Worm (Caenorhabditis elegans): ENCODE measurements around the gene bcas-2.

DNA sequence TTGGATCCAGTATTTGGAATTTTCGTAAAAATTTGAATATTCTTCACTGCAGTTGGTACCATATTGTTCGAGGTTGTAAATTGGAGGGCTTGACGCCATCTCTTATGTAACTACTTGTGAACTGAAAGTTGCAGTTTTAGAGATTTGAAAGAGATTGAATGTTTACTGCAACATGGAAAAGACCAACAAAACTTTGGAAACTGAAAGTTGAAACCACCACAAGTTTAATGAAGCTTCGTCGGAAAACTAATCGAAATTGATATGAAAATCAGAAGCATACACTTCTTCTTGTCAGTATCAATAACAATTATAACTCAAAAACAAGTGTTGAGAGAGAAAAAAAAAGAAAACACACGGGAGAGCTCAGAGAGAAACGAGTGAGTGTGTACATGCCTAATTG is 22.4 kb upstream of the bcas-2 start, which contains the start of gene srg-7:
- TF ChIP-seq lin-39 (tag; optimal IDR thresholded peaks at IDR 0.05) (no peak), lin-13 (GFP tag; optimal IDR thresholded peaks at IDR 0.05) (no peak), mab-5 (tag; optimal IDR thresholded peaks at IDR 0.05) (no peak), C34F6.9 (tag; optimal IDR thresholded peaks at IDR 0.05) (no peak), fos-1 (tag; optimal IDR thresholded peaks at IDR 0.05) (no peak), egl-27 (tag; optimal IDR thresholded peaks at IDR 0.05) (no peak), mdl-1 (tag; optimal IDR thresholded peaks at IDR 0.05) (no peak), R02D3.7 (tag; optimal IDR thresholded peaks at IDR 0.05) (no peak), unc-62 (GFP tag; optimal IDR thresholded peaks at IDR 0.05) (no peak), nhr-6 (tag; optimal IDR thresholded peaks at IDR 0.05) (no peak), lin-11 (tag; optimal IDR thresholded peaks at IDR 0.05) (no peak), snpc-4 (tag; optimal IDR thresholded peaks at IDR 0.05) (no peak)
